Worm (Caenorhabditis elegans) whole organism, L4/young adult: Measurements from ENCODE around the gene nhr-25.

ENCODE experiments used
- W03F9.2 ChIP-seq: fragments of 150-350 bp; optimal IDR thresholded peaks from 2 replicates; lab custom pipeline; 2014; ENCODE audit warnings: missing biosample characterization, missing genetic modification characterization
- him-1 ChIP-seq: sonication (generic microtip); optimal IDR thresholded peaks from 2 replicates; lab custom pipeline; 2016; ENCODE audit warnings: missing genotype, missing genetic modification reagents, missing genetic modification characterization, missing compliant biosample characterization

DNA sequence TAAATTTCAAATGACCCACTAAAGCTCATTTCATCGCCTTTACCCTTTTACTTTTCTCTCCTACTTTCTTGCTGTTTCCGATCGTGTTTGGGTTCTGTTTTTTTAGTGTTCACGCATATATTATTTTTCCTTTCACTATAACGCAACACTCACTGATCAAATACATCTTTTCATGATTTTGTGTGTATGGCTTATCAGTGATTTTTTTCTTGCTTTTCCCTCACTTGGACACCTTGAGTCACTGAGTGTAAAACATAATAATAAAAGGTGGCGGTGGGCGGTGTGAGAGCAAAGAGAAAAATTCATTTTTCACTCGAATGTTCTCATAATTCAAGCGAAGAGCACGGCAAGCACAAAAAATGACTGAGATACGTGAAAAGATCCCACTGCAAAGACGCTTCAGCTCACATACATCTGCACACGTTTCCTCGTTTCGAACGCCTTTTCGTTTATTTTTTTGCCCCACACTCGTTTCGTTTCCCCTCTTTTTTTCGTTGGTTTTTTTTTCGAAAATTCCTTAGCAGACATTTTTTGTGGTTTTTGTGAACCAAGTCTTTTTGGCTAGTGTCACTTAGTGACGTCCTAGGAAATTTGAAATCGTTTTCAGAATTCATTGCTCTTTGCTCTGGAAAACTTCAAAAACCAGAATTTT, 54.8 kb downstream of the nhr-25 start, which contains the start of gene K03A11.5:
- TF ChIP-seq W03F9.2, result no peak
- no peak for TF ChIP-seq him-1 (tag; lab: Kevin White, UChicago)
